Fruit fly (Drosophila melanogaster) whole organism, wandering third instar larva: ENCODE results near the gene CG11030.

ENCODE experiments used
- CrebA ChIP-seq: fragments of 200-800 bp; sonication (Bioruptor generic); optimal IDR thresholded peaks from 2 replicates; lab custom pipeline; 2016; ENCODE audit warnings: missing biosample characterization, mild to moderate bottlenecking, missing genetic modification characterization, borderline replicate concordance
- GATAd ChIP-seq: sonication (Bioruptor generic); optimal IDR thresholded peaks from 2 replicates; lab custom pipeline; 2016; ENCODE audit warnings: missing biosample characterization, missing genetic modification characterization
- Hr78 ChIP-seq: fragments of >200 bp; optimal IDR thresholded peaks from 2 replicates; lab custom pipeline; 2017; ENCODE audit warnings: missing biosample characterization, missing genetic modification characterization
- N ChIP-seq: fragments of >200 bp; optimal IDR thresholded peaks from 2 replicates; lab custom pipeline; 2018; ENCODE audit warnings: missing biosample characterization, missing external identifiers, missing genetic modification characterization
- OdsH ChIP-seq: fragments of 200-800 bp; sonication (Bioruptor generic); optimal IDR thresholded peaks from 2 replicates; lab custom pipeline; 2016; ENCODE audit warnings: missing biosample characterization, mild to moderate bottlenecking, missing genetic modification characterization
- foxo ChIP-seq, 2 experiments: fragments of 200-800 bp; sonication (Bioruptor generic); optimal IDR thresholded peaks; 2 replicates in 1 of 2; 3 replicates in 1 of 2; lab custom pipeline; 2016 to 2017; ENCODE audit warnings: missing biosample characterization in 2 of 2, missing genetic modification characterization in 2 of 2
- fru ChIP-seq: fragments of 200-800 bp; sonication (Bioruptor generic); optimal IDR thresholded peaks from 3 replicates; lab custom pipeline; 2016; ENCODE audit warnings: missing biosample characterization, mild to moderate bottlenecking, missing genetic modification characterization
- h ChIP-seq: fragments of 200-800 bp; sonication (Bioruptor generic); optimal IDR thresholded peaks from 3 replicates; lab custom pipeline; 2016; ENCODE audit warnings: missing biosample characterization, mild to moderate bottlenecking, missing genetic modification characterization
- lola ChIP-seq: fragments of >200 bp; optimal IDR thresholded peaks from 2 replicates; lab custom pipeline; 2017; ENCODE audit warnings: missing biosample characterization, missing genetic modification characterization
- psq ChIP-seq: fragments of 200-800 bp; sonication (Bioruptor generic); optimal IDR thresholded peaks from 3 replicates; lab custom pipeline; 2017; ENCODE audit warnings: missing biosample characterization, mild to moderate bottlenecking, missing genetic modification characterization, moderate library complexity
- usp ChIP-seq: fragments of >200 bp; optimal IDR thresholded peaks from 2 replicates; lab custom pipeline; 2017; ENCODE audit warnings: missing biosample characterization, missing genetic modification characterization

DNA sequence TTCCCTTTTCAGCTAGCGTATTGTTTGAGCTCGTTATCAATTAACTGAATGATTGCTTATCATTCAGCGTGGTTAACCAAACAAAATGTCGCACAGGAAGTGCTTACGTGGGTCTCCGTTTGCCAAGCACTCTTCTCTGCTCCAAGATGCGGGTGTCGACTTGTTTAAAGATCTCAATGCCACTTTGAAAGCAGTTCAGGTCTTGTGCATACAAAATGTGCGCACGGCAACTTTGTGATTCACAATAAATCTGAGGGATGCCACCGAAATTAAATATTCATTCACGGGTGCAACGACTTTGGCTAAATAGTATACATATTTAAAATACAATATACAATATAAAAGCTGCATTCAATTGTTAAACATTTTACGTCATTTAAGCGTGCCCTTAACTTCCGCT is 47.8 kb downstream of the CG11030 start:
- TF ChIP-seq OdsH (no peak), foxo (GFP tag; optimal IDR thresholded peaks at IDR 0.05; lab: Kevin White, UChicago) (no peak), psq (GFP tag; lab: Kevin White, UChicago) (no peak), Hr78 (GFP tag; lab: Kevin White, UChicago) (no peak), usp (no peak), h (no peak), lola (no peak), GATAd (GFP tag; lab: Kevin White, UChicago) (no peak), N (GFP tag; lab: Kevin White, UChicago) (no peak), fru (no peak), CrebA (no peak)
